Worm (Caenorhabditis elegans) whole organism, early embryonic: ENCODE measurements around the gene F44B9.8.

ENCODE experiments used
- B0310.2 ChIP-seq: sonication (generic microtip); optimal IDR thresholded peaks from 2 replicates; lab custom pipeline; 2016; ENCODE audit warnings: mild to moderate bottlenecking, missing genetic modification characterization, missing compliant biosample characterization
- F13C5.2 ChIP-seq: sonication (generic microtip); optimal IDR thresholded peaks from 2 replicates; lab custom pipeline; 2017; ENCODE audit warnings: mild to moderate bottlenecking, missing genetic modification characterization, inconsistent platforms, missing compliant biosample characterization
- aly-1 ChIP-seq: sonication (generic microtip); optimal IDR thresholded peaks from 2 replicates; lab custom pipeline; 2016; ENCODE audit warnings: missing genetic modification characterization, missing compliant biosample characterization
- ama-1 ChIP-seq: fragments of 150-350 bp; optimal IDR thresholded peaks from 2 replicates; lab custom pipeline; 2014
- ceh-13 ChIP-seq: fragments of 200-800 bp; sonication (Bioruptor generic); optimal IDR thresholded peaks from 2 replicates; lab custom pipeline; 2018; ENCODE audit warnings: mild to moderate bottlenecking, missing genetic modification characterization, missing compliant biosample characterization
- ceh-36 ChIP-seq: sonication (generic microtip); optimal IDR thresholded peaks from 2 replicates; lab custom pipeline; 2016; ENCODE audit warnings: missing genetic modification characterization, inconsistent platforms, missing compliant biosample characterization
- ets-7 ChIP-seq: sonication (generic microtip); optimal IDR thresholded peaks from 2 replicates; lab custom pipeline; 2016; ENCODE audit warnings: missing genotype, missing genetic modification characterization, missing compliant biosample characterization
- flt-1 ChIP-seq: fragments of 200-800 bp; sonication (Bioruptor generic); IDR thresholded peaks from 2 replicates; pipeline ENCODE4 v1.3.6; 2022; ENCODE audit warnings: missing genetic modification characterization, missing compliant biosample characterization
- hmbx-1 ChIP-seq: sonication (generic microtip); optimal IDR thresholded peaks from 2 replicates; lab custom pipeline; 2016; ENCODE audit warnings: mild to moderate bottlenecking, missing genetic modification characterization, missing compliant biosample characterization
- hmg-4 ChIP-seq: fragments of 200-800 bp; sonication (Bioruptor generic); optimal IDR thresholded peaks from 2 replicates; lab custom pipeline; 2018; ENCODE audit warnings: mild to moderate bottlenecking, missing genetic modification characterization, missing compliant biosample characterization
- hnd-1 ChIP-seq: sonication (generic microtip); optimal IDR thresholded peaks from 2 replicates; lab custom pipeline; 2016; ENCODE audit warnings: missing genetic modification characterization, missing compliant biosample characterization
- pes-1 ChIP-seq: fragments of 200-800 bp; sonication (Bioruptor generic); IDR thresholded peaks from 2 replicates; pipeline ENCODE4 v1.3.6; 2022; ENCODE audit warnings: missing genetic modification reagents, missing genetic modification characterization, missing compliant biosample characterization
- scrt-1 ChIP-seq: fragments of 200-800 bp; sonication (Bioruptor generic); IDR thresholded peaks from 2 replicates; pipeline ENCODE4 v1.3.6; 2022; ENCODE audit warnings: missing genetic modification characterization, missing compliant biosample characterization
- sea-1 ChIP-seq: fragments of 200-800 bp; sonication (Bioruptor generic); conservative IDR thresholded peaks from 2 replicates; pipeline ENCODE4 v1.3.6; 2022; ENCODE audit warnings: missing genetic modification characterization, missing compliant biosample characterization
- tbx-11 ChIP-seq: fragments of 200-800 bp; sonication (Bioruptor generic); IDR thresholded peaks from 2 replicates; pipeline ENCODE4 v1.3.6; 2022; ENCODE audit warnings: missing genetic modification characterization, missing compliant biosample characterization
- tbx-37 ChIP-seq: fragments of 200-800 bp; sonication (Bioruptor generic); conservative IDR thresholded peaks from 2 replicates; pipeline ENCODE4 v1.3.6; 2022; ENCODE audit warnings: missing genetic modification reagents, missing genetic modification characterization, missing compliant biosample characterization
- tra-4 ChIP-seq: sonication (generic microtip); optimal IDR thresholded peaks from 2 replicates; lab custom pipeline; 2017; ENCODE audit warnings: missing genetic modification characterization, missing compliant biosample characterization

F44B9.8 gene

DNA sequence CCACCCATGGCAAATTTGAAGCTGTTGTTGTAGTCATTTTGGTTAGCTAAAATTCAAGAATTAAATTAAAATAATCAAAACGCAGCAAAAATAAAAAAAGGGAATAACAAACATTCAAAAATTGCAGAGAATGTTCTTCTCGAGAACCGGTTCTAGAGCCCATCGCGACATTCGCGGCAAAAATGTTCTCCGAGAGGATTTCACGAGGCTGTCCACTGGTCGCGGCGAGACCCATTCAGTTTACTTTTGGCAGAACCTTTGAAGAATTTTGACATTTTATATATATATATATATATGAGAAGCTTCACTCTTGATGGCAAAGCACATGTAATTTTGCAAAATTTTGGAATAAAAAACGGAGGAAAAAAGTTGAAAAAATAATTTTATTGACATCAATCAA lies at the start of gene F44B9.8:
Gene F44B9.8 (minus strand): TSS at position 163 of the 400 bp plus-strand sequence.
- TF ChIP-seq pes-1 (GFP tag; lab: Robert Waterston, UW), result no peak
- no peak for TF ChIP-seq ceh-13

DNA sequence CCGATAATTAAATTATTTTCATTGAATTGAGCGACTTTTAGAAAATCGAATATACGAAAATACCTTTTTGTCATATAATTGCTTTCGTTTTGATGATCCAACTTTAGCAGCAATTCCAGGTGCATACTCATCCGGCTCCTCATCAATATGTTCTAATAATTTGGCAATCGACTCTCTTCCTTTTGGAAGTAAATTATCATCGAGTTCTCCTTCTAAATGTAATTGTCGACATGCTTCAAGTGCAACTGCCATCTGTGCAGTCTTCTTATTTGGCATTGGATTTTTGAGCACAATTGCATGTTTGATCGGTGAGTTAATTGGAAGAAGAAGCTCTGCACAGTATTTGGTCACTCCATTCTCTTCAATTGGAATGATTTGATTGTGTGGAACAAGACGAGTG lies 47.7 kb upstream of the F44B9.8 start:
- no peak for TF ChIP-seq aly-1 (tag; lab: Kevin White, UChicago)
- TF ChIP-seq ceh-36 (tag; lab: Kevin White, UChicago), result no peak
- TF ChIP-seq hmbx-1 (tag; lab: Kevin White, UChicago), result no peak
- no peak for TF ChIP-seq pes-1 (GFP tag; lab: Robert Waterston, UW)
- TF ChIP-seq tbx-11 (GFP tag; lab: Robert Waterston, UW), result no peak
- TF ChIP-seq tbx-37 (GFP tag; lab: Robert Waterston, UW), result no peak
- no peak for TF ChIP-seq flt-1 (GFP tag; lab: Robert Waterston, UW)
- TF ChIP-seq ets-7 (tag; lab: Kevin White, UChicago), result no peak
- TF ChIP-seq ceh-13, result no peak
- TF ChIP-seq scrt-1, result no peak

DNA sequence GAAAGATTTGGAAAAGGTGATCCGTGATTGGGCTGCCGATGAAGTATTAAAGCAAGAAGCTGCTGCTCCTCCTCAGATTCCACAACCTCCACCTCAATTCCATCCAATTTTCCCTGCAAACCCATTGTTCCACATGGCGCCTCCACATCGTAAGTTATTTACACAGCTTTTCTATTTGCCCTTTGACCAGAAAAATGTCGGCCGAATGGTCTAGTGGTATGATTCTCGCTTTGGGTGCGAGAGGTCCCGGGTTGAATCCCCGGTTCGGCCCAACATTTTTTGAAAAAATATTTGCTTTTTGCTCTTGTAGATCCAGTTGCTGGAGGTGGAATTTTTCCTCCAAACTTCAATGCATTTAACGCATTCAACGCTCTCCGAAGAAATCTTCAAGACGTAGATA lies 39.8 kb upstream of the F44B9.8 start:
- no peak for TF ChIP-seq aly-1 (tag; lab: Kevin White, UChicago)
- 0 out of 2 replicates have a peak, but pooled peaks have one; percentile 8 for TF ChIP-seq scrt-1

DNA sequence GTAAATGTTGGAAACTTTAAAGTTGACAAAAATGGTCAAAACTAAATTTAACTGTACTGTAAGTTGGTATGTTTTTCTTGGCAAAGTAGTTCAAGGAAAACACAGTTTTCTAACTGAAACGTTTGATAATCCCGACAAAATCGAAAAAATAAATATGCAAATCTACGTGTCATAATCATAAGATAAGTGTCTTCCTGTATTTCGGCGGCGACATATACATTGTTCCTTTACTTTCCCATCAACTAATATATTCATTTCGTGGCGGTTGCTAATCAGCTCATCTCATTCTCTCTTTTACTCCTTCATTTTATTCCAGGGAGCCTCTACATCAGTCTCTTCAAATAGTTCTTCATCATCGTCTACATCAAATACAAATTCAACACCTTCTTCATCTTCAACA lies 38.3 kb upstream of the F44B9.8 start:
- no peak for TF ChIP-seq tra-4 (tag; lab: Kevin White, UChicago)
- TF ChIP-seq ceh-13, result no peak
- no peak for TF ChIP-seq pes-1 (GFP tag; lab: Robert Waterston, UW)
- TF ChIP-seq F13C5.2 (tag; lab: Kevin White, UChicago), result no peak
- no peak for TF ChIP-seq B0310.2 (tag; lab: Kevin White, UChicago)
- TF ChIP-seq scrt-1, result no peak
- TF ChIP-seq hmbx-1 (tag; lab: Kevin White, UChicago), result no peak

DNA sequence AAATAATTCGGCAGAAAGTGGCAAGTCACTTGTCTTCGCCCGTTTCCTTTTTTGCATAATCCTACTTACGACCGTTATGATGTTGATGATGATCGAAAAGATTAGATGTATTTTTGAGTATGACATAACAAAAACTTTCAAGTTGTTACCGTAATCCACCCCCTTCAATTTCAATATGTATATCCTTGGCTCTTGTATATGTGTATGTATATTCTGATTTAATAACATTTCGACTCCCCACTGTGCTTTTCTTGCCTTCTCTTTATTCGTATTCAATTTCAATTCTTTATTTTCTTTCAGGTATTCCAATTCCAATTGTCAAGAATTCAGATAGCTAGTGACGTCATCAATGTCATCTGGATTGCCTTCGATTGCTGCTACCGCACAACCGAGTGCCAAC lies 37.5 kb upstream of the F44B9.8 start, which contains the start of gene pros-1:
Gene pros-1 (plus strand): TSS at position 301 of the 400 bp plus-strand sequence.
- TF ChIP-seq tbx-11 (GFP tag; lab: Robert Waterston, UW) (no peak), ceh-36 (tag; lab: Kevin White, UChicago) (no peak), B0310.2 (tag; lab: Kevin White, UChicago) (no peak), tbx-37 (GFP tag; lab: Robert Waterston, UW) (no peak), ceh-13 (no peak), pes-1 (GFP tag; lab: Robert Waterston, UW) (no peak)

DNA sequence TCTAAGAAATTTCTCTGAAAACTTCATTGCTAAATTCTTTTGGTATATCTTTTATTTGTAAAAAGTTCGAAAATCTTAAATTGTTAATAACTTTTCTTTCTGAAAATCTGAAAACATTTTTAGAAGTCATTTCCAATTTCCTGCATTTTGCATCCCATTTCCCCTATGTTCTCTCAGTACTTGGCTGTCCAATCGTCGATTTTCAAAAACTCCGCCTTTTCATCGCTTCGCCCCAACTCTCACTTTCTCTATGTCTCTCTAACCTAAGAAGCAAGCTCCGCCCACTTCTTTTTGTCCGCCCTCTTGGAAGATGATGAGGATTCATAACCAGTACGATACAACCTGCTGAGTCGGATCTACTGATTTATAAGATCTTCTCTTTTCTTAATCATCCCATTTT lies 35.7 kb upstream of the F44B9.8 start:
- TF ChIP-seq scrt-1 (no peak), tbx-11 (GFP tag; lab: Robert Waterston, UW) (no peak), F13C5.2 (tag; lab: Kevin White, UChicago) (no peak), ama-1 (lab: Kevin White, UChicago) (no peak), tra-4 (tag; lab: Kevin White, UChicago) (no peak), pes-1 (GFP tag; lab: Robert Waterston, UW) (no peak), hmg-4 (GFP tag; lab: Kevin White, UChicago) (no peak), ets-7 (tag; lab: Kevin White, UChicago) (no peak), hnd-1 (no peak), ceh-13 (no peak)

DNA sequence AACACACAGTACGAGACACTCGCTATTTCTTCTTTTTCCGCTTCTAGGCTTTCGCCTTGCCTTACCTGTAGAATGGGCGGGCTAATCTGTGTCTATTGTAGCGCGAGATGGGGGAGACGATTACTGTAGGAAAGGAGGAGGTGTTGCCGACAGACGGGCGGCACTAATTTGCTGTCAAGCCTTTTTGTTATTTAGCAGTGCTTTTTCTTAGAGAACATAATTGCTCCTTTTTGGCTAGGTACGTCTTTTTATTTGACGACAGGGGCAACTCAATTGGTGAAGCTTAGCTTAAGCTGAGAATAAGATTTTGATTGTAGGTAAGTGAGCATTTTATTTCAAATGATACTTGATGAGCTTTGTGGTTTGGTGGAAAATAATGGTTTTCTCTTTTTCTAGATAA lies 34.2 kb upstream of the F44B9.8 start:
- TF ChIP-seq hmg-4 (GFP tag; lab: Kevin White, UChicago) (no peak), ets-7 (tag; lab: Kevin White, UChicago) (no peak), pes-1 (GFP tag; lab: Robert Waterston, UW) (no peak), flt-1 (GFP tag; lab: Robert Waterston, UW) (no peak), scrt-1 (no peak), hnd-1 (no peak), ama-1 (lab: Kevin White, UChicago) (no peak)

DNA sequence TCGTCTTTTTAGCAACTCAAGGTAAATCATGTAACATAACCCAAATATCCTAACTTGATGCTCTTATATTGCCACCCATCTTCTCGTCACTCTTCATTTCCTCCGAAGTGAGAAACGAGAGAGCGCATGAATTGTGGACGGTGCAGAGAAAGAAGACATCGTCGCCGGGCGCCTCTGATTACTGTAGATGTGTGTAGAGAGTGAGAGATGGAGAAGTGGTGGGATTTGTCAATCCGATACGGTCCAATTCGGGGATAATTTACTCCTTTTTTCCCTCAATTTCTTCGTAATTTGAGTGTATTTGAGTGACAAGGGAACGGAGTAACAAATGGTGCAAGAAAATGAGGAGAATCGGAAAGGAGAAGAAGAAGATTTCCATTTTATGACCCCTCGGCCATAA lies 31.7 kb upstream of the F44B9.8 start:
- TF ChIP-seq aly-1 (tag; lab: Kevin White, UChicago), result no peak
- TF ChIP-seq scrt-1, result no peak
- TF ChIP-seq hmg-4 (GFP tag; lab: Kevin White, UChicago), result no peak
- no peak for TF ChIP-seq tbx-37 (GFP tag; lab: Robert Waterston, UW)
- TF ChIP-seq ceh-36 (tag; lab: Kevin White, UChicago), result no peak
- TF ChIP-seq ets-7 (tag; lab: Kevin White, UChicago), result no peak
- TF ChIP-seq ceh-13, result no peak
- no peak for TF ChIP-seq flt-1 (GFP tag; lab: Robert Waterston, UW)
- no peak for TF ChIP-seq hnd-1

DNA sequence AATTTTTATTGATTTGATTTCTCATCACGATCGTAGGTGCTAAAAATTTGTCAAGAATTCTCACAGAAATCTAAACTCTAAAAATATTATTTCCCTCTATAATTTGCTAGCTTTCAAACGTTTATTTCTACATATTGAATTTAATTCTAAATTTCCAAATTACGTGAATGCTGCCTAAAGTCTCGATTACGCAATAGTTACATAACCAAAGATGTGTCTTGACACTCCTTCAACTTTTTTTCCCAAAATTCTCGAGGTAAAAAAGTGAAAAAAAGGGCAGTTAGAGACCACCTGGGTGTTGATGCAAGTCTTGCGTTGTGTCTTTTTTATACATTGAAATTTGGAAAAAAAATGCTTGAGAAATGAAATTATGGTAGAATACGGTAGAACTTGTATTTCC lies 22.4 kb upstream of the F44B9.8 start:
- TF ChIP-seq hmg-4 (GFP tag; lab: Kevin White, UChicago) (no peak), scrt-1 (no peak), hmbx-1 (tag; lab: Kevin White, UChicago) (no peak), ets-7 (tag; lab: Kevin White, UChicago) (no peak), tbx-11 (GFP tag; lab: Robert Waterston, UW) (no peak), hnd-1 (no peak), ama-1 (lab: Kevin White, UChicago) (no peak), tra-4 (tag; lab: Kevin White, UChicago) (no peak), flt-1 (GFP tag; lab: Robert Waterston, UW) (no peak), ceh-13 (no peak), ceh-36 (tag; lab: Kevin White, UChicago) (no peak), aly-1 (tag; lab: Kevin White, UChicago) (no peak), tbx-37 (GFP tag; lab: Robert Waterston, UW) (no peak), sea-1 (no peak), B0310.2 (tag; lab: Kevin White, UChicago) (no peak), F13C5.2 (tag; lab: Kevin White, UChicago) (no peak), pes-1 (GFP tag; lab: Robert Waterston, UW) (no peak)
